Fruit fly (Drosophila melanogaster): ENCODE measurements around the gene CG4911.

CG4911 gene

DNA sequence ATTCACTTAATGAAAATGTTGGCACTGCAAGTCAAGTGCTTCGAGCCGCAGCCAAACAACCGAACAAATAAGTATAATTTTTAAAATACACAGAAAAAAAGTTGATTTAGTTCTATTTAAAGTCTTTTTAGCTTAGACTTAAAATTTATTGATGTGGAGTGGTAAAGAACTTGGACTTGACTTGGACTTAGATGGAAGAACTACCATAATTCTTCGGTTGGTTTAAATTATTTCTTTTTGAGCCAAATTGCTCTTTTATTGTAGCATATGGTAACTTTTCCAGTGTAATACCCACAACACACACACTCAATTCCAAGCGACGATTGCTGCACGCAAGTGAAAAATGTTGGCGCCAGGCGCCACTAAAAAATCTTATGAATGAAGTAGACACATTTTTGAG lies 44.5 kb downstream of the CG4911 start (continued):
- TF ChIP-seq CG6854 (GFP tag; optimal IDR thresholded peaks at IDR 0.05) (no peak), salm (tag; optimal IDR thresholded peaks at IDR 0.05) (no peak), scrt (GFP tag; optimal IDR thresholded peaks at IDR 0.05) (no peak), Myb (GFP tag; optimal IDR thresholded peaks at IDR 0.05) (no peak), CG4282 (GFP tag; optimal IDR thresholded peaks at IDR 0.05) (no peak), CG5245 (GFP tag; optimal IDR thresholded peaks at IDR 0.05) (peak; percentile 0), CG17385 (GFP tag; optimal IDR thresholded peaks at IDR 0.05) (peak; percentile 6), lov (optimal IDR thresholded peaks at IDR 0.05) (no peak), lov (GFP tag; IDR thresholded peaks at IDR 0.05) (peak; percentile 44; the same call in 2 of the 3 replicates), Aef1 (GFP tag; IDR thresholded peaks at IDR 0.05) (no peak), Dip2 (GFP tag; IDR thresholded peaks at IDR 0.05) (no peak), vnd (GFP tag; IDR thresholded peaks at IDR 0.05; ENCODE audit: partially characterized antibody) (no peak), nmo (GFP tag; optimal IDR thresholded peaks at IDR 0.05) (peak; percentile 74), fu2 (GFP tag; optimal IDR thresholded peaks at IDR 0.05) (no peak), CG31388 (GFP tag; optimal IDR thresholded peaks at IDR 0.05) (no peak), CG34376 (GFP tag; optimal IDR thresholded peaks at IDR 0.05) (no peak), sd (tag; optimal IDR thresholded peaks at IDR 0.05) (no peak), CG6654 (GFP tag; optimal IDR thresholded peaks at IDR 0.05) (no peak), CG9817 (tag; optimal IDR thresholded peaks at IDR 0.05) (no peak), eve (GFP tag; optimal IDR thresholded peaks at IDR 0.05) (peak in 1 of 2 experiments; percentile 57), sr (GFP tag; IDR thresholded peaks at IDR 0.05) (no peak), E2f1 (GFP tag; IDR thresholded peaks at IDR 0.05) (no peak), Sry-δ (GFP tag; optimal IDR thresholded peaks at IDR 0.05) (no peak), Hr3 (GFP tag; optimal IDR thresholded peaks at IDR 0.05) (peak; percentile 28), seq (GFP tag; IDR thresholded peaks at IDR 0.05) (no peak), Dek (tag; optimal IDR thresholded peaks at IDR 0.05) (no peak), CG15601 (tag; optimal IDR thresholded peaks at IDR 0.05) (peak; percentile 44), CG15479 (GFP tag; optimal IDR thresholded peaks at IDR 0.05) (no peak), CG18262 (tag; optimal IDR thresholded peaks at IDR 0.05) (peak; percentile 62), zen2 (GFP tag; IDR thresholded peaks at IDR 0.05; ENCODE audit: partially characterized antibody) (no peak), CHES-1-like (GFP tag; optimal IDR thresholded peaks at IDR 0.05) (peak; percentile 1), bbx (GFP tag; IDR thresholded peaks at IDR 0.05; ENCODE audit: partially characterized antibody) (no peak), lola (GFP tag; optimal IDR thresholded peaks at IDR 0.05) (peak in 1 of 3 experiments; percentile 76), Scr (GFP tag; IDR thresholded peaks at IDR 0.05; ENCODE audit: partially characterized antibody) (no peak), repo (GFP tag; optimal IDR thresholded peaks at IDR 0.05) (no peak), Vsx1 (GFP tag; optimal IDR thresholded peaks at IDR 0.05) (no peak), br (optimal IDR thresholded peaks at IDR 0.05) (no peak), cg (GFP tag; optimal IDR thresholded peaks at IDR 0.05) (no peak), peb (GFP tag; IDR thresholded peaks at IDR 0.05) (no peak), CG8924 (tag; optimal IDR thresholded peaks at IDR 0.05) (peak; percentile 69), gcm2 (GFP tag; optimal IDR thresholded peaks at IDR 0.05) (no peak), dimm (GFP tag; IDR thresholded peaks at IDR 0.05) (no peak), CG16863 (GFP tag; optimal IDR thresholded peaks at IDR 0.05) (peak; percentile 3), abd-A (tag; optimal IDR thresholded peaks at IDR 0.05) (no peak), h (optimal IDR thresholded peaks at IDR 0.05) (no peak), hbn (GFP tag; IDR thresholded peaks at IDR 0.05; ENCODE audit: partially characterized antibody) (no peak), CG7839 (tag; optimal IDR thresholded peaks at IDR 0.05) (peak; percentile 59), rib (GFP tag; IDR thresholded peaks at IDR 0.05) (no peak), crp (GFP tag; optimal IDR thresholded peaks at IDR 0.05) (no peak), CG14667 (GFP tag; IDR thresholded peaks at IDR 0.05) (no peak), CG8765 (GFP tag; IDR thresholded peaks at IDR 0.05) (no peak; the same call in 1 of the 2 replicates), CG6175 (GFP tag; IDR thresholded peaks at IDR 0.05) (no peak)
